Worm (Caenorhabditis elegans) whole organism, early embryonic: Measurements from ENCODE around the gene C45H4.21.

ENCODE experiments used
- B0310.2 ChIP-seq: sonication (generic microtip); optimal IDR thresholded peaks from 2 replicates; lab custom pipeline; 2016; ENCODE audit warnings: mild to moderate bottlenecking, missing genetic modification characterization, missing compliant biosample characterization
- F13C5.2 ChIP-seq: sonication (generic microtip); optimal IDR thresholded peaks from 2 replicates; lab custom pipeline; 2017; ENCODE audit warnings: mild to moderate bottlenecking, missing genetic modification characterization, inconsistent platforms, missing compliant biosample characterization
- aly-1 ChIP-seq: sonication (generic microtip); optimal IDR thresholded peaks from 2 replicates; lab custom pipeline; 2016; ENCODE audit warnings: missing genetic modification characterization, missing compliant biosample characterization
- ama-1 ChIP-seq: fragments of 150-350 bp; optimal IDR thresholded peaks from 2 replicates; lab custom pipeline; 2014
- ceh-13 ChIP-seq: fragments of 200-800 bp; sonication (Bioruptor generic); optimal IDR thresholded peaks from 2 replicates; lab custom pipeline; 2018; ENCODE audit warnings: mild to moderate bottlenecking, missing genetic modification characterization, missing compliant biosample characterization
- ceh-36 ChIP-seq: sonication (generic microtip); optimal IDR thresholded peaks from 2 replicates; lab custom pipeline; 2016; ENCODE audit warnings: missing genetic modification characterization, inconsistent platforms, missing compliant biosample characterization
- ets-7 ChIP-seq: sonication (generic microtip); optimal IDR thresholded peaks from 2 replicates; lab custom pipeline; 2016; ENCODE audit warnings: missing genotype, missing genetic modification characterization, missing compliant biosample characterization
- flt-1 ChIP-seq: fragments of 200-800 bp; sonication (Bioruptor generic); IDR thresholded peaks from 2 replicates; pipeline ENCODE4 v1.3.6; 2022; ENCODE audit warnings: missing genetic modification characterization, missing compliant biosample characterization
- hmbx-1 ChIP-seq: sonication (generic microtip); optimal IDR thresholded peaks from 2 replicates; lab custom pipeline; 2016; ENCODE audit warnings: mild to moderate bottlenecking, missing genetic modification characterization, missing compliant biosample characterization
- hmg-4 ChIP-seq: fragments of 200-800 bp; sonication (Bioruptor generic); optimal IDR thresholded peaks from 2 replicates; lab custom pipeline; 2018; ENCODE audit warnings: mild to moderate bottlenecking, missing genetic modification characterization, missing compliant biosample characterization
- hnd-1 ChIP-seq: sonication (generic microtip); optimal IDR thresholded peaks from 2 replicates; lab custom pipeline; 2016; ENCODE audit warnings: missing genetic modification characterization, missing compliant biosample characterization
- pes-1 ChIP-seq: fragments of 200-800 bp; sonication (Bioruptor generic); IDR thresholded peaks from 2 replicates; pipeline ENCODE4 v1.3.6; 2022; ENCODE audit warnings: missing genetic modification reagents, missing genetic modification characterization, missing compliant biosample characterization
- scrt-1 ChIP-seq: fragments of 200-800 bp; sonication (Bioruptor generic); IDR thresholded peaks from 2 replicates; pipeline ENCODE4 v1.3.6; 2022; ENCODE audit warnings: missing genetic modification characterization, missing compliant biosample characterization
- sea-1 ChIP-seq: fragments of 200-800 bp; sonication (Bioruptor generic); conservative IDR thresholded peaks from 2 replicates; pipeline ENCODE4 v1.3.6; 2022; ENCODE audit warnings: missing genetic modification characterization, missing compliant biosample characterization
- tbx-11 ChIP-seq: fragments of 200-800 bp; sonication (Bioruptor generic); IDR thresholded peaks from 2 replicates; pipeline ENCODE4 v1.3.6; 2022; ENCODE audit warnings: missing genetic modification characterization, missing compliant biosample characterization
- tbx-37 ChIP-seq: fragments of 200-800 bp; sonication (Bioruptor generic); conservative IDR thresholded peaks from 2 replicates; pipeline ENCODE4 v1.3.6; 2022; ENCODE audit warnings: missing genetic modification reagents, missing genetic modification characterization, missing compliant biosample characterization
- tra-4 ChIP-seq: sonication (generic microtip); optimal IDR thresholded peaks from 2 replicates; lab custom pipeline; 2017; ENCODE audit warnings: missing genetic modification characterization, missing compliant biosample characterization

The C45H4.21 gene

DNA sequence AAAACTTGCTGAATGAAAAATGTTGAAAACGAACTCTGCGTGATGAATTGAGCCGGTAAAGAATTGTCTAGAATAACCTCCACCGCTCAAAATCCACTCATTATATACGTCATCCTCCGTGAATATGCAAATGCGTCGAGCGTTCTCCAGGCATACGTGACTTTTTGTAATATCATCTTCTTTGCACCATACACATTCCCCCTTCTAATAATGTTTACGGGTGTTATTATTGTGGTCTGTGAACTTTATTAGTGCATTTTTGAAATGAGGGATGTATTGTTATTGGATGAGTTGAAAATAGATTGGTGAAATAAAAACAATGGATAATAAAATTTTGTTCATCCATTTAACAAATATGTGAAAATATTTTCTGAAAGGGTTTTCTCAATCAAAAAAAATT is 9.4 kb downstream of the C45H4.21 start, which contains the start of gene F22F7.7:
Gene F22F7.7 (minus strand): TSS at position 125 of the 400 bp plus-strand sequence.
- TF ChIP-seq B0310.2 (tag; lab: Kevin White, UChicago) (no peak), tra-4 (tag; lab: Kevin White, UChicago) (no peak), hmbx-1 (tag; lab: Kevin White, UChicago) (no peak), tbx-37 (GFP tag; lab: Robert Waterston, UW) (no peak), hmg-4 (GFP tag; lab: Kevin White, UChicago) (no peak), hnd-1 (tag; lab: Kevin White, UChicago) (no peak), sea-1 (GFP tag; lab: Robert Waterston, UW) (no peak), aly-1 (tag; lab: Kevin White, UChicago) (no peak), F13C5.2 (tag; lab: Kevin White, UChicago) (no peak), pes-1 (no peak), ceh-13 (GFP tag; lab: Kevin White, UChicago) (no peak), ama-1 (lab: Kevin White, UChicago) (no peak), scrt-1 (GFP tag; lab: Robert Waterston, UW) (no peak), ceh-36 (tag; lab: Kevin White, UChicago) (no peak), ets-7 (tag; lab: Kevin White, UChicago) (no peak), flt-1 (GFP tag; lab: Robert Waterston, UW) (no peak), tbx-11 (GFP tag; lab: Robert Waterston, UW) (no peak)

DNA sequence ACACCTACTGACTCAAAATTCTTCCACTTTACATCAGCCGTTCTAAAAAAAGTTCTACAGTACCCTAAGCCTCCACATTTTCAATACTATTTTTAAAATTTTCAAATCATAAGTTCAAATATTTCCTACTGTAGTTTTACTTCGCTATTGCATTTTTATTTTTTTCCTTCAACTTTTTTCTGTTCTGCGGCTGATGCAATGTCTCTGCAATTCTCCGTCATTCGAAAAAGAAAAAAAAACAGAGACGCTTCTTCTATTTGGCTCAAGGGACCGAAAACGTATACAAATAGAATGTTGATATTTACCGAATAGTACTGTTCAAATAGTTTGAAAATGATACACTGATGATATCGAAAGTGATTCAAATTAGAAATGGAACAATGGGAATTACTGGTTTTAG is 11.0 kb downstream of the C45H4.21 start:
- TF ChIP-seq pes-1 (no peak), tbx-11 (GFP tag; lab: Robert Waterston, UW) (no peak), hmbx-1 (tag; lab: Kevin White, UChicago) (no peak), sea-1 (GFP tag; lab: Robert Waterston, UW) (no peak), F13C5.2 (tag; lab: Kevin White, UChicago) (no peak), scrt-1 (GFP tag; lab: Robert Waterston, UW) (no peak), aly-1 (tag; lab: Kevin White, UChicago) (no peak), ceh-36 (tag; lab: Kevin White, UChicago) (no peak), B0310.2 (tag; lab: Kevin White, UChicago) (no peak), tra-4 (tag; lab: Kevin White, UChicago) (no peak), ama-1 (lab: Kevin White, UChicago) (no peak), tbx-37 (GFP tag; lab: Robert Waterston, UW) (no peak)

ce11 chrV:2137010-2137409 is 12.3 kb downstream of the C45H4.21 start:
- TF ChIP-seq tbx-11 (GFP tag; lab: Robert Waterston, UW), result no peak
- TF ChIP-seq ama-1 (lab: Kevin White, UChicago), result no peak
- TF ChIP-seq tra-4 (tag; lab: Kevin White, UChicago), result no peak
- no peak for TF ChIP-seq scrt-1 (GFP tag; lab: Robert Waterston, UW)
- TF ChIP-seq sea-1 (GFP tag; lab: Robert Waterston, UW), result no peak
- no peak for TF ChIP-seq hmbx-1 (tag; lab: Kevin White, UChicago)
- TF ChIP-seq B0310.2 (tag; lab: Kevin White, UChicago), result no peak
- TF ChIP-seq ets-7 (tag; lab: Kevin White, UChicago), result no peak
- no peak for TF ChIP-seq ceh-36 (tag; lab: Kevin White, UChicago)
- no peak for TF ChIP-seq hmg-4 (GFP tag; lab: Kevin White, UChicago)
- TF ChIP-seq tbx-37 (GFP tag; lab: Robert Waterston, UW), result no peak
- no peak for TF ChIP-seq hnd-1 (tag; lab: Kevin White, UChicago)
- no peak for TF ChIP-seq aly-1 (tag; lab: Kevin White, UChicago)
- no peak for TF ChIP-seq flt-1 (GFP tag; lab: Robert Waterston, UW)
- TF ChIP-seq F13C5.2 (tag; lab: Kevin White, UChicago), result no peak
- TF ChIP-seq pes-1, result no peak
- no peak for TF ChIP-seq ceh-13 (GFP tag; lab: Kevin White, UChicago)

ce11 chrV:2135323-2135722 is 14.0 kb downstream of the C45H4.21 start:
- TF ChIP-seq tbx-11 (GFP tag; lab: Robert Waterston, UW) (no peak), ama-1 (lab: Kevin White, UChicago) (no peak), hmbx-1 (tag; lab: Kevin White, UChicago) (no peak), F13C5.2 (tag; lab: Kevin White, UChicago) (no peak), tbx-37 (GFP tag; lab: Robert Waterston, UW) (no peak), hmg-4 (GFP tag; lab: Kevin White, UChicago) (no peak), ceh-36 (tag; lab: Kevin White, UChicago) (no peak), aly-1 (tag; lab: Kevin White, UChicago) (no peak), flt-1 (GFP tag; lab: Robert Waterston, UW) (no peak), scrt-1 (GFP tag; lab: Robert Waterston, UW) (no peak), sea-1 (GFP tag; lab: Robert Waterston, UW) (no peak), ets-7 (tag; lab: Kevin White, UChicago) (no peak), ceh-13 (GFP tag; lab: Kevin White, UChicago) (no peak)

ce11 chrV:2134340-2134739 is 15.0 kb downstream of the C45H4.21 start:
- no peak for TF ChIP-seq ama-1 (lab: Kevin White, UChicago)
- TF ChIP-seq B0310.2 (tag; lab: Kevin White, UChicago), result no peak
- no peak for TF ChIP-seq F13C5.2 (tag; lab: Kevin White, UChicago)
- no peak for TF ChIP-seq flt-1 (GFP tag; lab: Robert Waterston, UW)
- TF ChIP-seq ceh-13 (GFP tag; lab: Kevin White, UChicago), result no peak
- no peak for TF ChIP-seq scrt-1 (GFP tag; lab: Robert Waterston, UW)
- no peak for TF ChIP-seq tbx-37 (GFP tag; lab: Robert Waterston, UW)
- TF ChIP-seq hnd-1 (tag; lab: Kevin White, UChicago), result no peak

DNA sequence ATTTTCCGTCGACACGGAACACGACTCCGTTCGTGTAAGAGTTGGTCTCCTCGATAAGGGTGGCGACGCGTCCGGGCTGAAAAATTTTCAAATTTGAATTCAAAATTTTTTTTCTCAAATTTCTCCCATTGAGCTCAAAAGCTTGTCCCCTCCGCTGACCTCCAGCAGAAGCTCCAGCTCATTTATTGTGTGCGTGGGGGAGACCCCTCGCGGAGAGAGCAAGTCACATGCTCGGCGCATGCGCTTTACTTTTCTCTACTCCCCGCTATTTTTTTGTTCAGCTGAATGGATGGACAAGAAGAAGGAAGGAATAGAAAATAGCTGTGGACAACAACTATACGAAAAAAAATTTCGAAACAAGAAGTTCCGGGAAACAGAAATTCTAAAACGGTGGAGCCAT is 15.8 kb downstream of the C45H4.21 start:
- TF ChIP-seq pes-1 (0 out of 2 replicates have a peak, but pooled peaks have one; percentile 34), scrt-1 (GFP tag; lab: Robert Waterston, UW) (no peak)

- TF ChIP-seq hmbx-1 (tag; lab: Kevin White, UChicago) (no peak), sea-1 (GFP tag; lab: Robert Waterston, UW) (no peak), scrt-1 (GFP tag; lab: Robert Waterston, UW) (no peak), F13C5.2 (tag; lab: Kevin White, UChicago) (no peak), pes-1 (no peak), ceh-13 (GFP tag; lab: Kevin White, UChicago) (no peak), aly-1 (tag; lab: Kevin White, UChicago) (no peak), tbx-37 (GFP tag; lab: Robert Waterston, UW) (no peak), ets-7 (tag; lab: Kevin White, UChicago) (no peak), ceh-36 (tag; lab: Kevin White, UChicago) (no peak), tra-4 (tag; lab: Kevin White, UChicago) (no peak), flt-1 (GFP tag; lab: Robert Waterston, UW) (no peak)
Observed at ce11 chrV:2132675-2133074, 16.7 kb downstream of the C45H4.21 start.
